Worm (Caenorhabditis elegans): ENCODE measurements around the gene T27E4.5.

T27E4.5 gene

ce11 chrV:9053969-9054368, 15.6 kb downstream of the T27E4.5 start, which contains the start of gene C25E10.8:
TSS of gene C25E10.8 (minus strand) at chrV:9054069.
- no peak for TF ChIP-seq ztf-18 (tag; optimal IDR thresholded peaks at IDR 0.05)
- TF ChIP-seq ztf-26 (tag; optimal IDR thresholded peaks at IDR 0.05) = no peak
- TF ChIP-seq zfh-2 (GFP tag; conservative IDR thresholded peaks at IDR 0.05) = no peak
- TF ChIP-seq B0261.1 (tag; optimal IDR thresholded peaks at IDR 0.05) = no peak
- no peak for TF ChIP-seq xnd-1 (tag; optimal IDR thresholded peaks at IDR 0.05)
- TF ChIP-seq madf-8 (GFP tag; conservative IDR thresholded peaks at IDR 0.05) = no peak
- TF ChIP-seq rpc-1 (optimal IDR thresholded peaks at IDR 0.05) = no peak
- no peak for TF ChIP-seq rpc-1 (tag; optimal IDR thresholded peaks at IDR 0.05)
- no peak for TF ChIP-seq egrh-3 (GFP tag; IDR thresholded peaks at IDR 0.05)
- no peak for TF ChIP-seq let-526 (GFP tag; IDR thresholded peaks at IDR 0.05)
- TF ChIP-seq F37B4.10 (GFP tag; IDR thresholded peaks at IDR 0.05) = no peak
- TF ChIP-seq cebp-1 (GFP tag; IDR thresholded peaks at IDR 0.05) = no peak
- no peak for TF ChIP-seq cebp-1 (tag; optimal IDR thresholded peaks at IDR 0.05)

DNA sequence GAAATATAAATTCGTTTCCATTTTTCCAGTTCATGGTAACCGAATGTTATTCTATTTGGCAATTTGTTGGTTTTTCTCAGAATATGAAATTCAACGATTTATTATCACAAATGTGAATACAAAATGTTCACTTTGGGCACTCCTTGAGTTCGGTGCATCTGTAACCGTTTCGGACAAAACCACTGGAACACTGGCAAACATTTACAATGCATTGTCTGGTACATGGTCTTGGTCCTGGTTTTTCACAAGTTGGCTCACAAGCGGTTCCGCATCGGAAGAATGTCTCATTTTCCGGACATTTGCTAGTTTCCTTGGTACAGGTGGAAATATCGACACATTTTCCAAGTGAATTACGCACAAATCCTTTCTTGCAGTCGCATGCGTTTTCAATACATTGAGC, 16.3 kb downstream of the T27E4.5 start:
- TF ChIP-seq bed-2 (GFP tag; IDR thresholded peaks at IDR 0.05) (no peak), nhr-120 (GFP tag; IDR thresholded peaks at IDR 0.05) (no peak), sea-2 (GFP tag; IDR thresholded peaks at IDR 0.05) (no peak), him-1 (tag; optimal IDR thresholded peaks at IDR 0.05) (no peak), let-607 (tag; optimal IDR thresholded peaks at IDR 0.05) (no peak), lir-1 (GFP tag; conservative IDR thresholded peaks at IDR 0.05) (no peak)

ce11 chrV:9051100-9051499, 18.5 kb downstream of the T27E4.5 start, which contains the start of gene C25E10.7:
TSS of gene C25E10.7 (minus strand) at chrV:9051200.
- TF ChIP-seq tbx-9 (tag; optimal IDR thresholded peaks at IDR 0.05; ENCODE audit: borderline replicate concordance) (no peak), T26A5.8 (tag; optimal IDR thresholded peaks at IDR 0.05) (no peak), B0336.3 (GFP tag; IDR thresholded peaks at IDR 0.05) (no peak), dox-1 (GFP tag; IDR thresholded peaks at IDR 0.05) (no peak), T07F8.4 (tag; optimal IDR thresholded peaks at IDR 0.05) (no peak), dpff-1 (tag; optimal IDR thresholded peaks at IDR 0.05) (no peak), rec-8 (tag; optimal IDR thresholded peaks at IDR 0.05) (no peak), mel-28 (tag; optimal IDR thresholded peaks at IDR 0.05; ENCODE audit: borderline replicate concordance) (no peak), attf-3 (GFP tag; conservative IDR thresholded peaks at IDR 0.05) (no peak), Y67H2A.10 (GFP tag; conservative IDR thresholded peaks at IDR 0.05) (no peak), hsf-1 (GFP tag; IDR thresholded peaks at IDR 0.05) (no peak), unc-130 (GFP tag; optimal IDR thresholded peaks at IDR 0.05) (no peak), K12H6.12 (tag; optimal IDR thresholded peaks at IDR 0.05) (no peak), nhr-80 (tag; optimal IDR thresholded peaks at IDR 0.05) (no peak), ztf-25 (GFP tag; IDR thresholded peaks at IDR 0.05) (no peak)

DNA sequence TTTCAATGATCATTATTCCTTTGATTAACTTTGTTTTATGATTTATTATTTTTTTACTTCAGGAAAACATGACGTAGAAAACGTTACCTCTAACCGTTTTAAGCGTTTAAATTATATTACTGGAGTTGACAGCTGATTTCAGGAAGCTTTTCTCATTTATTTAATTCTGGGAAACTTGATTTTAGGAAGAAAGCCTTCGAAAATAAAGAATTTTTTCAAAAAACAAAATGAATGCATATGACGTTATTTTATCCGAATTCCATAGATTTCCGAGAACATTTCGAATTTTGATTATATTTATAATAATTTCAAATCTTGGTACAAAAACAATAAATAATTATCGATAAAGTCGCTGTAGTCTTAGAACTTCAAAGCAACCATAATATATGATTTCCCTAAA, 20.3 kb downstream of the T27E4.5 start:
- TF ChIP-seq Y67H2A.10 (GFP tag; conservative IDR thresholded peaks at IDR 0.05) (no peak), hmg-20 (GFP tag; IDR thresholded peaks at IDR 0.05) (no peak), tlf-1 (GFP tag; optimal IDR thresholded peaks at IDR 0.05) (no peak), egl-44 (GFP tag; IDR thresholded peaks at IDR 0.05) (no peak), lir-1 (GFP tag; conservative IDR thresholded peaks at IDR 0.05) (no peak), cebp-2 (GFP tag; IDR thresholded peaks at IDR 0.05) (no peak), hmg-1.2 (GFP tag; IDR thresholded peaks at IDR 0.05) (no peak), C17E4.6 (GFP tag; IDR thresholded peaks at IDR 0.05) (no peak), T26A5.8 (tag; optimal IDR thresholded peaks at IDR 0.05) (no peak), mel-28 (tag; optimal IDR thresholded peaks at IDR 0.05; ENCODE audit: borderline replicate concordance) (no peak), die-1 (tag; optimal IDR thresholded peaks at IDR 0.05) (no peak), K11D2.4 (GFP tag; IDR thresholded peaks at IDR 0.05) (no peak), gei-17 (GFP tag; optimal IDR thresholded peaks at IDR 0.05) (no peak), F55B11.4 (tag; optimal IDR thresholded peaks at IDR 0.05; ENCODE audit: borderline replicate concordance, insufficient read depth) (no peak), madf-8 (GFP tag; conservative IDR thresholded peaks at IDR 0.05) (no peak), zfh-2 (GFP tag; conservative IDR thresholded peaks at IDR 0.05) (no peak)

Measured in whole organism, young adult.